Fruit fly (Drosophila melanogaster) whole organism, embryonic: ENCODE results near the gene CG14452.

Experiments
- ATbp ChIP-seq: fragments of 200-800 bp; sonication (Bioruptor generic); optimal IDR thresholded peaks from 2 replicates; lab custom pipeline; 2017; ENCODE audit warnings: missing biosample characterization, mild to moderate bottlenecking, missing genetic modification characterization, missing genetic modification reagents
- Asciz ChIP-seq: fragments of 200-800 bp; sonication (Bioruptor generic); optimal IDR thresholded peaks from 2 replicates; lab custom pipeline; 2017; ENCODE audit warnings: missing biosample characterization, mild to moderate bottlenecking, missing genetic modification characterization, missing genetic modification reagents
- CG11398 ChIP-seq: fragments of 200-800 bp; sonication (Bioruptor generic); optimal IDR thresholded peaks from 2 replicates; lab custom pipeline; 2016; ENCODE audit warnings: missing biosample characterization, missing genetic modification characterization
- CG12942 ChIP-seq: fragments of 200-800 bp; sonication (Bioruptor generic); optimal IDR thresholded peaks from 3 replicates; lab custom pipeline; 2016; ENCODE audit warnings: missing biosample characterization, missing genetic modification characterization
- CG15073 ChIP-seq: fragments of 200-800 bp; sonication (Bioruptor generic); optimal IDR thresholded peaks from 2 replicates; lab custom pipeline; 2016; ENCODE audit warnings: missing biosample characterization, missing genetic modification characterization
- CG15479 ChIP-seq: fragments of 200-800 bp; sonication (Bioruptor generic); optimal IDR thresholded peaks from 3 replicates; lab custom pipeline; 2019; ENCODE audit warnings: missing biosample characterization, mild to moderate bottlenecking, missing genetic modification characterization, moderate library complexity
- CG1603 ChIP-seq: fragments of 200-800 bp; sonication (Bioruptor generic); optimal IDR thresholded peaks from 2 replicates; lab custom pipeline; 2019; ENCODE audit warnings: missing biosample characterization, mild to moderate bottlenecking, missing genetic modification characterization, moderate library complexity
- CG30020 ChIP-seq: fragments of 200-800 bp; optimal IDR thresholded peaks from 2 replicates; lab custom pipeline; 2019; ENCODE audit warnings: missing biosample characterization, mild to moderate bottlenecking, missing genetic modification characterization, moderate library complexity
- CG32772 ChIP-seq: fragments of 200-800 bp; sonication (Bioruptor generic); IDR thresholded peaks from 2 replicates; pipeline ENCODE4 v1.3.6; 2022; ENCODE audit warnings: missing biosample characterization, missing genetic modification characterization
- CG4328 ChIP-seq: fragments of 200-800 bp; sonication (Bioruptor generic); optimal IDR thresholded peaks from 3 replicates; lab custom pipeline; 2017; ENCODE audit warnings: missing biosample characterization, missing genetic modification reagents, missing genetic modification characterization
- CG4424 ChIP-seq: fragments of 200-800 bp; sonication (Bioruptor generic); optimal IDR thresholded peaks from 3 replicates; lab custom pipeline; 2016; ENCODE audit warnings: missing biosample characterization, missing genetic modification characterization
- CG4730 ChIP-seq: fragments of 200-800 bp; sonication (Bioruptor generic); IDR thresholded peaks from 2 replicates; pipeline ENCODE4 v1.3.6; 2022; ENCODE audit warnings: missing biosample characterization, missing genetic modification characterization
- CG6683 ChIP-seq: fragments of 200-800 bp; sonication (Bioruptor generic); optimal IDR thresholded peaks from 2 replicates; lab custom pipeline; 2017; ENCODE audit warnings: missing biosample characterization, mild to moderate bottlenecking, missing genetic modification characterization, missing genetic modification reagents
- CG7963 ChIP-seq: fragments of 200-800 bp; sonication (Bioruptor generic); IDR thresholded peaks from 3 replicates; pipeline ENCODE4 v1.3.6; 2022; ENCODE audit warnings: missing biosample characterization, missing genetic modification characterization; ENCODE audit not compliant: partially characterized antibody
- CG7987 ChIP-seq: fragments of 200-800 bp; sonication (Bioruptor generic); optimal IDR thresholded peaks from 2 replicates; lab custom pipeline; 2018; ENCODE audit warnings: missing biosample characterization, mild to moderate bottlenecking, missing genetic modification characterization, moderate library complexity
- CG8281 ChIP-seq: fragments of 200-800 bp; sonication (Bioruptor generic); optimal IDR thresholded peaks from 2 replicates; lab custom pipeline; 2018; ENCODE audit warnings: missing biosample characterization, mild to moderate bottlenecking, missing genetic modification characterization, moderate library complexity
- CG9817 ChIP-seq: fragments of 200-800 bp; sonication (Bioruptor generic); optimal IDR thresholded peaks from 2 replicates; lab custom pipeline; 2018; ENCODE audit warnings: missing biosample characterization, mild to moderate bottlenecking, missing genetic modification characterization, moderate library complexity
- Dip3 ChIP-seq: fragments of 200-800 bp; sonication (Bioruptor generic); optimal IDR thresholded peaks from 3 replicates; lab custom pipeline; 2016; ENCODE audit warnings: missing biosample characterization, missing genetic modification characterization
- ERR ChIP-seq: fragments of 200-800 bp; sonication (Bioruptor generic); optimal IDR thresholded peaks from 2 replicates; lab custom pipeline; 2016; ENCODE audit warnings: missing biosample characterization, missing genetic modification characterization
- Lim3 ChIP-seq: fragments of 200-800 bp; sonication (Bioruptor generic); IDR thresholded peaks from 2 replicates; pipeline ENCODE4 v1.3.6; 2022; ENCODE audit warnings: missing biosample characterization, missing genetic modification characterization
- Mes4 ChIP-seq: fragments of 200-800 bp; sonication (Bioruptor generic); optimal IDR thresholded peaks from 2 replicates; lab custom pipeline; 2016; ENCODE audit warnings: missing biosample characterization, missing genetic modification characterization
- Poxn ChIP-seq: fragments of 200-800 bp; sonication (Bioruptor generic); IDR thresholded peaks from 2 replicates; pipeline ENCODE4 v1.3.6; 2022; ENCODE audit warnings: missing biosample characterization, missing genetic modification characterization
- Ravus ChIP-seq: fragments of 200-800 bp; sonication (Bioruptor generic); IDR thresholded peaks from 2 replicates; pipeline ENCODE4 v1.3.6; 2022; ENCODE audit warnings: missing biosample characterization, missing genetic modification characterization
- Trl ChIP-seq, 3 experiments: fragments of >200 bp in 2 of 3; fragments of 200-800 bp in 1 of 3; sonication (Bioruptor generic) in 1 of 3; optimal IDR thresholded peaks; 2 replicates in 1 of 3; 3 replicates in 2 of 3; lab custom pipeline; 2016 to 2017; ENCODE audit warnings: missing biosample characterization in 1 of 3, missing genetic modification characterization in 1 of 3
- al ChIP-seq: fragments of 200-800 bp; sonication (Bioruptor generic); IDR thresholded peaks from 2 replicates; pipeline ENCODE4 v1.3.6; 2022; ENCODE audit warnings: missing biosample characterization, missing genetic modification characterization
- bab2 ChIP-seq: fragments of 200-800 bp; sonication (Bioruptor generic); optimal IDR thresholded peaks from 2 replicates; lab custom pipeline; 2016; ENCODE audit warnings: missing biosample characterization, missing genetic modification characterization
- bbx ChIP-seq: fragments of 200-800 bp; sonication (Bioruptor generic); IDR thresholded peaks from 2 replicates; pipeline ENCODE4 v1.3.6; 2022; ENCODE audit warnings: missing biosample characterization, missing genetic modification characterization; ENCODE audit not compliant: partially characterized antibody
- bigmax ChIP-seq: fragments of 200-800 bp; sonication (Bioruptor generic); optimal IDR thresholded peaks from 2 replicates; lab custom pipeline; 2018; ENCODE audit warnings: missing biosample characterization, mild to moderate bottlenecking, missing genetic modification characterization
- cas ChIP-seq: fragments of 200-800 bp; sonication (Bioruptor generic); IDR thresholded peaks from 2 replicates; pipeline ENCODE4 v1.3.6; 2022; ENCODE audit warnings: missing biosample characterization, missing genetic modification characterization
- chm ChIP-seq: fragments of 200-800 bp; sonication (Bioruptor generic); IDR thresholded peaks from 2 replicates; pipeline ENCODE4 v1.3.6; 2022; ENCODE audit warnings: missing biosample characterization, missing genetic modification characterization
- ci ChIP-seq: fragments of 200-800 bp; sonication (Bioruptor generic); IDR thresholded peaks from 3 replicates; pipeline ENCODE4 v1.3.6; 2022; ENCODE audit warnings: missing biosample characterization, missing genetic modification characterization
- croc ChIP-seq: fragments of 200-800 bp; sonication (Bioruptor generic); conservative IDR thresholded peaks from 3 replicates; pipeline ENCODE4 v1.3.6; 2022; ENCODE audit warnings: missing biosample characterization, missing genetic modification characterization
- cwo ChIP-seq: fragments of 200-800 bp; sonication (Bioruptor generic); optimal IDR thresholded peaks from 3 replicates; lab custom pipeline; 2017; ENCODE audit warnings: missing biosample characterization, missing genetic modification characterization, mild to moderate bottlenecking, moderate library complexity, missing genetic modification reagents
- en ChIP-seq: fragments of 200-800 bp; sonication (Bioruptor generic); optimal IDR thresholded peaks from 2 replicates; lab custom pipeline; 2016; ENCODE audit warnings: missing biosample characterization, missing genetic modification characterization
- fd102C ChIP-seq: fragments of 200-800 bp; sonication (Bioruptor generic); optimal IDR thresholded peaks from 2 replicates; lab custom pipeline; 2018; ENCODE audit warnings: missing biosample characterization, mild to moderate bottlenecking, missing genetic modification characterization, moderate library complexity
- gcm ChIP-seq: fragments of 200-800 bp; sonication (Bioruptor generic); optimal IDR thresholded peaks from 2 replicates; lab custom pipeline; 2019; ENCODE audit warnings: missing biosample characterization, mild to moderate bottlenecking, missing genetic modification characterization, moderate library complexity
- gem ChIP-seq: fragments of 200-800 bp; sonication (Bioruptor generic); optimal IDR thresholded peaks from 2 replicates; lab custom pipeline; 2019; ENCODE audit warnings: missing biosample characterization, mild to moderate bottlenecking, missing genetic modification characterization, moderate library complexity
- hbn ChIP-seq: fragments of 200-800 bp; sonication (Bioruptor generic); IDR thresholded peaks from 2 replicates; pipeline ENCODE4 v1.3.6; 2022; ENCODE audit warnings: missing biosample characterization, missing genetic modification characterization; ENCODE audit not compliant: partially characterized antibody
- hth ChIP-seq: fragments of >200 bp; optimal IDR thresholded peaks from 2 replicates; lab custom pipeline; 2017; ENCODE audit warnings: inconsistent platforms
- jing ChIP-seq: fragments of 200-800 bp; sonication (Bioruptor generic); optimal IDR thresholded peaks from 2 replicates; lab custom pipeline; 2018; ENCODE audit warnings: missing biosample characterization, mild to moderate bottlenecking, missing genetic modification characterization
- lola ChIP-seq, 3 experiments: fragments of >200 bp in 2 of 3; fragments of 200-800 bp in 1 of 3; sonication (Bioruptor generic) in 1 of 3; optimal IDR thresholded peaks; 2 replicates each; lab custom pipeline; 2017 to 2019; ENCODE audit warnings: missing biosample characterization in 3 of 3, missing genetic modification characterization in 3 of 3, mild to moderate bottlenecking in 1 of 3, moderate library complexity in 1 of 3
- otp ChIP-seq: fragments of 200-800 bp; sonication (Bioruptor generic); IDR thresholded peaks from 3 replicates; pipeline ENCODE4, ENCODE4 v1.3.6; 2022; ENCODE audit warnings: missing biosample characterization, missing genetic modification characterization
- pfk ChIP-seq: fragments of 200-800 bp; sonication (Bioruptor generic); optimal IDR thresholded peaks from 2 replicates; lab custom pipeline; 2018; ENCODE audit warnings: missing biosample characterization, mild to moderate bottlenecking, missing genetic modification characterization, moderate library complexity
- rib ChIP-seq: fragments of 200-800 bp; sonication (Bioruptor generic); IDR thresholded peaks from 2 replicates; pipeline ENCODE4 v1.3.6; 2022; ENCODE audit warnings: missing biosample characterization, missing genetic modification characterization
- schlank ChIP-seq: fragments of 200-800 bp; sonication (Bioruptor generic); optimal IDR thresholded peaks from 2 replicates; lab custom pipeline; 2018; ENCODE audit warnings: missing biosample characterization, mild to moderate bottlenecking, missing genetic modification characterization
- scrt ChIP-seq: fragments of 200-800 bp; sonication (Bioruptor generic); optimal IDR thresholded peaks from 2 replicates; lab custom pipeline; 2018; ENCODE audit warnings: missing biosample characterization, mild to moderate bottlenecking, missing genetic modification characterization, moderate library complexity
- seq ChIP-seq: fragments of 200-800 bp; sonication (Bioruptor generic); IDR thresholded peaks from 2 replicates; pipeline ENCODE4 v1.3.6; 2022; ENCODE audit warnings: missing biosample characterization, missing genetic modification characterization
- tll ChIP-seq, 2 experiments: fragments of 200-800 bp in 1 of 2; fragments of >200 bp in 1 of 2; sonication (Bioruptor generic) in 1 of 2; optimal IDR thresholded peaks; 2 replicates each; lab custom pipeline; 2017 to 2019; ENCODE audit warnings: missing biosample characterization in 2 of 2, missing genetic modification characterization in 2 of 2, mild to moderate bottlenecking in 1 of 2, moderate library complexity in 1 of 2
- twi ChIP-seq: fragments of 200-800 bp; optimal IDR thresholded peaks from 2 replicates; lab custom pipeline; 2019; ENCODE audit warnings: missing biosample characterization, mild to moderate bottlenecking, missing genetic modification characterization, moderate library complexity
- tx ChIP-seq: fragments of 200-800 bp; sonication (Bioruptor generic); optimal IDR thresholded peaks from 2 replicates; lab custom pipeline; 2016; ENCODE audit warnings: missing biosample characterization, missing genetic modification characterization

CG14452 gene

DNA sequence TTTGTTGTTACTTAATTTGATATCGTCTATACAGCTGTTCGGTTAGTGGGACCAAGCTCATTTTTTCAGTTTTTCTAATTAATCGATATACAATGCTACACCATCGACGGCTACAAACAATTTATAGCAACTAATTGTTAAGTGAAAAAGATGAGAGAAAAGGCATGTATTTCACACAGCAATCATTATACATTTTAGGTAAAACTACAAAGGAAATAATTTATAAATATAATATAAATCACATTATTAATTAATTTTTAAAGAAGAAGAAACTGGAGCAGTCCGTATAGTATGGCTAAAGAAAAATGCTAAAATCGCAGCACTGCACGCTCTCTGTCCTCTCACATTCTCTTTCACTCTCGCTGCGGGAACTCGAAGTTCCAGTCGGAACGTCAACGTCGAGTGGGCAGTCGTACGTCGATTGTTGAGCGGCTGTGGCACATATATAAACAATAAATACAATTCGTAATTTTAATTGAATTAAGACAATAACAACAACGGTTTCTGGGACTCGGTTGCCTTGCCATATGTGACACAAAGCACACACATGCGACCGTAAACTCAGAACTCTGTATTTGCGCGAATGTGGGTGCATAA, 32.1 kb downstream of the CG14452 start, which contains the start of the genes CG14450 and CG11367 (continued):
- peak; percentile 3 for TF ChIP-seq pfk (GFP tag; lab: Kevin White, UChicago)
- TF ChIP-seq ci (GFP tag; lab: Robert Waterston, UW) = peak; percentile 57; the same call in 2 of the 3 replicates
- no peak for TF ChIP-seq CG15073 (GFP tag; lab: Kevin White, UChicago)
- no peak for TF ChIP-seq ERR
- TF ChIP-seq hth (lab: Kevin White, UChicago) = no peak
- TF ChIP-seq Asciz = peak; percentile 34
- TF ChIP-seq al = no peak
- no peak for TF ChIP-seq CG7987 (GFP tag; lab: Kevin White, UChicago)
- no peak for TF ChIP-seq bab2 (GFP tag; lab: Kevin White, UChicago)
- TF ChIP-seq CG32772 (GFP tag; lab: Robert Waterston, UW) = no peak
- TF ChIP-seq bigmax = no peak
- TF ChIP-seq CG4328 (GFP tag; lab: Kevin White, UChicago) = no peak
- TF ChIP-seq rib (GFP tag; lab: Robert Waterston, UW) = no peak
- TF ChIP-seq CG6683 (GFP tag; lab: Kevin White, UChicago) = no peak
- TF ChIP-seq jing (GFP tag; lab: Kevin White, UChicago) = no peak
- TF ChIP-seq Ravus (GFP tag; lab: Robert Waterston, UW) = no peak
- TF ChIP-seq Mes4 (GFP tag; lab: Kevin White, UChicago) = no peak
- peak; percentile 65 for TF ChIP-seq twi (tag; lab: Kevin White, UChicago)
- no peak for TF ChIP-seq CG1603
- no peak for TF ChIP-seq lola (GFP tag; optimal IDR thresholded peaks at IDR 0.05; lab: Kevin White, UChicago)
- no peak for TF ChIP-seq Lim3
- TF ChIP-seq tll (GFP tag; optimal IDR thresholded peaks at IDR 0.05; lab: Kevin White, UChicago) = peak in 1 of 2 experiments; percentile 21
- peak; percentile 5 for TF ChIP-seq CG9817 (tag; lab: Kevin White, UChicago)
- TF ChIP-seq Dip3 = no peak
- TF ChIP-seq seq = no peak
- no peak for TF ChIP-seq croc (GFP tag; lab: Robert Waterston, UW)
- no peak for TF ChIP-seq CG11398 (GFP tag; lab: Kevin White, UChicago)
- no peak for TF ChIP-seq fd102C (GFP tag; lab: Kevin White, UChicago)
- no peak for TF ChIP-seq schlank (tag; lab: Kevin White, UChicago)
- TF ChIP-seq hbn (GFP tag; lab: Robert Waterston, UW) = peak; percentile 55; the same call in 1 of the 2 replicates
- no peak for TF ChIP-seq CG7963
- no peak for TF ChIP-seq CG15479 (GFP tag; lab: Kevin White, UChicago)
- TF ChIP-seq CG12942 = no peak
- TF ChIP-seq Poxn (GFP tag; lab: Robert Waterston, UW) = no peak
- no peak for TF ChIP-seq en (GFP tag; lab: Kevin White, UChicago)
- peak; percentile 78 for TF ChIP-seq CG30020 (tag; lab: Kevin White, UChicago)
- no peak for TF ChIP-seq tx (GFP tag; lab: Kevin White, UChicago)
- TF ChIP-seq ATbp (GFP tag; lab: Kevin White, UChicago) = peak; percentile 24
- no peak for TF ChIP-seq cas
- TF ChIP-seq bbx (GFP tag; lab: Robert Waterston, UW) = no peak
- TF ChIP-seq cwo (GFP tag; lab: Kevin White, UChicago) = no peak
- TF ChIP-seq Trl (optimal IDR thresholded peaks at IDR 0.05; lab: Kevin White, UChicago) = peak; percentile 86 to 91
- peak; percentile 0 for TF ChIP-seq Trl (GFP tag; optimal IDR thresholded peaks at IDR 0.05; lab: Kevin White, UChicago)
- no peak for TF ChIP-seq chm (GFP tag; lab: Robert Waterston, UW)
- TF ChIP-seq CG4424 = no peak
- TF ChIP-seq CG4730 (GFP tag; lab: Robert Waterston, UW) = no peak
- no peak for TF ChIP-seq gem
- TF ChIP-seq scrt (GFP tag; lab: Kevin White, UChicago) = peak; percentile 16
- no peak for TF ChIP-seq CG8281 (tag; lab: Kevin White, UChicago)
- TF ChIP-seq gcm (GFP tag; lab: Kevin White, UChicago) = peak; percentile 24
- TF ChIP-seq otp (GFP tag; lab: Robert Waterston, UW) = no peak
